Worm (Caenorhabditis elegans): ENCODE data around the gene sru-4.
A peak's percentile ranks its signal among the peaks of the same experiment; 100 is the strongest.

The sru-4 gene

DNA sequence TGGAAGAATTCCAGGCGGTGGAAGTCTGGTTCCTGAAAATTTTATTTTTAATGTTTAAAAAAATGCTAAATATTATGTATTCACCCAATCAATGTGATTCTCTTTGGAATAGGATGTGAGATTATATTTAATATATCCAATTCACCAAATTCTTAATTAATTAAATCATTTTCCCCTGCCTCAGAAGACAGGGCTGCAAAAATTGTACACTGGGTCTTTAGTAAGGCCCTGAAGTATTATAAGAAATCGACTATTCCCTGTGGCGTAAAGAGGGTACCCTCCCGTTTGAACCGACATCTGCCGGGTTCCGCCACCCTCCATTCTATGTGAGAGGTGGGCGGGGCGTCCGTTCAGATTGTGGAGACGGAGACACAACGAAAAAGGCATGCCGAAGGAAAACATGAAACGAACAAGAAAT lies 13.0 kb downstream of the sru-4 start (continued):
- peak; percentile 62 for TF ChIP-seq duxl-1 (tag; optimal IDR thresholded peaks at IDR 0.05; ENCODE audit: poor library complexity)
- TF ChIP-seq madf-9 (GFP tag; conservative IDR thresholded peaks at IDR 0.05) = 0 out of 2 replicates have a peak, but pooled peaks have one; percentile 40
- no peak for TF ChIP-seq zfp-3 (GFP tag; conservative IDR thresholded peaks at IDR 0.05)
- TF ChIP-seq madf-5 (GFP tag; IDR thresholded peaks at IDR 0.05) = no peak
- TF ChIP-seq nhr-102 (tag; optimal IDR thresholded peaks at IDR 0.05) = peak; percentile 67
- no peak for TF ChIP-seq dmd-8 (GFP tag; IDR thresholded peaks at IDR 0.05)
- TF ChIP-seq pha-4 (GFP tag; IDR thresholded peaks at IDR 0.05) = peak; percentile 56; the same call in 1 of the 2 replicates
- TF ChIP-seq pha-4 (tag; optimal IDR thresholded peaks at IDR 0.05) = no peak
- TF ChIP-seq lin-13 (GFP tag; optimal IDR thresholded peaks at IDR 0.05) = peak; percentile 11
- peak; percentile 90 for TF ChIP-seq mes-2 (tag; optimal IDR thresholded peaks at IDR 0.05; ENCODE audit: poor library complexity, severe bottlenecking)
- peak; percentile 40; the same call in 1 of the 2 replicates for TF ChIP-seq ceh-20 (GFP tag; IDR thresholded peaks at IDR 0.05)
- TF ChIP-seq dpl-1 (GFP tag; optimal IDR thresholded peaks at IDR 0.05) = peak; percentile 41
- no peak for TF ChIP-seq ceh-82 (tag; optimal IDR thresholded peaks at IDR 0.05)
- no peak for TF ChIP-seq lin-29 (GFP tag; IDR thresholded peaks at IDR 0.05)
- no peak for TF ChIP-seq dmd-9 (GFP tag; IDR thresholded peaks at IDR 0.05)
- TF ChIP-seq lin-38 (GFP tag; IDR thresholded peaks at IDR 0.05) = peak; percentile 76
- no peak for TF ChIP-seq attf-4 (tag; optimal IDR thresholded peaks at IDR 0.05)
- peak; percentile 59 for TF ChIP-seq spr-3 (GFP tag; optimal IDR thresholded peaks at IDR 0.05)
- peak in 1 of 2 experiments; percentile 86 for TF ChIP-seq unc-62 (GFP tag; optimal IDR thresholded peaks at IDR 0.05 in 1 of 2)
- no peak for TF ChIP-seq unc-62 (tag; optimal IDR thresholded peaks at IDR 0.05)
- TF ChIP-seq zip-11 (GFP tag; IDR thresholded peaks at IDR 0.05) = no peak
- TF ChIP-seq hlh-11 (tag; optimal IDR thresholded peaks at IDR 0.05) = peak; percentile 65
- TF ChIP-seq saeg-2 (GFP tag; IDR thresholded peaks at IDR 0.05) = 0 out of 2 replicates have a peak, but pooled peaks have one; percentile 7
- no peak for TF ChIP-seq lin-15B (tag; optimal IDR thresholded peaks at IDR 0.05)
- no peak for TF ChIP-seq aly-2 (tag; optimal IDR thresholded peaks at IDR 0.05)
- TF ChIP-seq zip-2 (tag; optimal IDR thresholded peaks at IDR 0.05) = peak; percentile 39
- peak; percentile 50 for TF ChIP-seq snpc-1.2 (GFP tag; IDR thresholded peaks at IDR 0.05)
- no peak for TF ChIP-seq R02D3.7 (tag; optimal IDR thresholded peaks at IDR 0.05)
- 0 out of 2 replicates have a peak, but pooled peaks have one; percentile 17 for TF ChIP-seq tra-1 (GFP tag; IDR thresholded peaks at IDR 0.05)
- TF ChIP-seq nhr-48 (tag; optimal IDR thresholded peaks at IDR 0.05) = peak; percentile 74
- TF ChIP-seq lin-1 (GFP tag; IDR thresholded peaks at IDR 0.05) = no peak
- TF ChIP-seq egl-27 (tag; optimal IDR thresholded peaks at IDR 0.05) = no peak
- TF ChIP-seq ZK546.5 (tag; optimal IDR thresholded peaks at IDR 0.05) = no peak
- peak; percentile 5 to 13 for TF ChIP-seq daf-16 (GFP tag; optimal IDR thresholded peaks at IDR 0.05)
- TF ChIP-seq daf-16 (tag; optimal IDR thresholded peaks at IDR 0.05) = peak; percentile 25
- TF ChIP-seq nhr-28 (tag; optimal IDR thresholded peaks at IDR 0.05) = no peak
- TF ChIP-seq F49E8.2 (tag; optimal IDR thresholded peaks at IDR 0.05; ENCODE audit: borderline replicate concordance) = peak; percentile 62
- peak; percentile 37 for TF ChIP-seq nhr-10 (tag; optimal IDR thresholded peaks at IDR 0.05)
- TF ChIP-seq hif-1 (tag; optimal IDR thresholded peaks at IDR 0.05) = peak in 1 of 2 experiments; percentile 48
- TF ChIP-seq sdz-12 (GFP tag; optimal IDR thresholded peaks at IDR 0.05) = peak; percentile 75
- no peak; the same call in 1 of the 2 replicates for TF ChIP-seq vab-7 (GFP tag; IDR thresholded peaks at IDR 0.05)
- TF ChIP-seq D1046.2 (GFP tag; IDR thresholded peaks at IDR 0.05) = no peak
- no peak for TF ChIP-seq nhr-237 (tag; optimal IDR thresholded peaks at IDR 0.05)
- peak; percentile 65 for TF ChIP-seq T20F7.1 (GFP tag; optimal IDR thresholded peaks at IDR 0.05)
- no peak for TF ChIP-seq F26F4.8 (GFP tag; conservative IDR thresholded peaks at IDR 0.05)
- no peak for TF ChIP-seq gei-8 (GFP tag; optimal IDR thresholded peaks at IDR 0.05)
- 0 out of 2 replicates have a peak, but pooled peaks have one; percentile 13 for TF ChIP-seq Y105C5A.15 (GFP tag; IDR thresholded peaks at IDR 0.05)
- TF ChIP-seq jun-1 (tag; optimal IDR thresholded peaks at IDR 0.05) = peak; percentile 1
- peak; percentile 68; the same call in 1 of the 2 replicates for TF ChIP-seq Y48G9A.11 (GFP tag; IDR thresholded peaks at IDR 0.05)
- no peak for TF ChIP-seq lir-3 (tag; optimal IDR thresholded peaks at IDR 0.05)
- TF ChIP-seq set-16 (GFP tag; IDR thresholded peaks at IDR 0.05) = peak; percentile 48; the same call in 1 of the 2 replicates

Data from whole organism, L4 larva.